Worm (Caenorhabditis elegans) whole organism, L1 larva: ENCODE measurements around the gene gegf-1.

Source experiments
- C16A3.4 ChIP-seq: fragments of 150-350 bp; optimal IDR thresholded peaks from 2 replicates; lab custom pipeline; 2014; ENCODE audit warnings: missing biosample characterization, missing genetic modification characterization
- F16B12.6 ChIP-seq: fragments of 150-350 bp; optimal IDR thresholded peaks from 2 replicates; lab custom pipeline; 2014; ENCODE audit warnings: missing biosample characterization, missing genetic modification characterization
- Y116A8C.19 ChIP-seq: sonication (generic microtip); optimal IDR thresholded peaks from 2 replicates; lab custom pipeline; 2016; ENCODE audit warnings: missing compliant biosample characterization, missing genetic modification characterization, borderline replicate concordance
- ama-1 ChIP-seq: fragments of 150-350 bp; optimal IDR thresholded peaks from 2 replicates; lab custom pipeline; 2014
- blmp-1 ChIP-seq: fragments of 150-350 bp; optimal IDR thresholded peaks from 2 replicates; lab custom pipeline; 2014; ENCODE audit warnings: missing biosample characterization, missing genetic modification characterization
- ceh-8 ChIP-seq: fragments of 200-800 bp; sonication (Bioruptor generic); optimal IDR thresholded peaks from 2 replicates; lab custom pipeline; 2018; ENCODE audit warnings: mild to moderate bottlenecking, missing genetic modification characterization, moderate library complexity, missing compliant biosample characterization
- ceh-82 ChIP-seq, 3 experiments: fragments of 150-350 bp in 1 of 3; sonication (generic microtip) in 2 of 3; optimal IDR thresholded peaks; 2 replicates each; lab custom pipeline; 2014 to 2017; ENCODE audit warnings: missing biosample characterization in 3 of 3, missing genetic modification characterization in 3 of 3
- ceh-90 ChIP-seq: sonication (generic microtip); optimal IDR thresholded peaks from 2 replicates; lab custom pipeline; 2016; ENCODE audit warnings: missing genetic modification characterization, missing compliant biosample characterization
- dsc-1 ChIP-seq: sonication (generic microtip); optimal IDR thresholded peaks from 2 replicates; lab custom pipeline; 2016; ENCODE audit warnings: mild to moderate bottlenecking, missing genetic modification characterization, missing compliant biosample characterization
- efl-1 ChIP-seq, 4 experiments: fragments of 150-350 bp; optimal IDR thresholded peaks in 3 of 4; peaks in 1 of 4; 1 replicate in 1 of 4; 2 replicates in 3 of 4; lab custom pipeline; 2014; ENCODE audit warnings: missing biosample characterization in 2 of 4, missing genetic modification characterization in 2 of 4, missing genetic modification reagents in 2 of 4
- efl-3 ChIP-seq: fragments of 200-800 bp; sonication (Bioruptor generic); optimal IDR thresholded peaks from 2 replicates; lab custom pipeline; 2018; ENCODE audit warnings: mild to moderate bottlenecking, missing genetic modification characterization, missing compliant biosample characterization
- egl-13 ChIP-seq: sonication (generic microtip); optimal IDR thresholded peaks from 2 replicates; lab custom pipeline; 2016; ENCODE audit warnings: missing genotype, missing genetic modification reagents, missing genetic modification characterization, missing compliant biosample characterization
- elt-2 ChIP-seq: sonication (generic microtip); optimal IDR thresholded peaks from 2 replicates; lab custom pipeline; 2016; ENCODE audit warnings: missing genetic modification characterization, mild to moderate bottlenecking, inconsistent platforms, missing compliant biosample characterization, missing genetic modification reagents
- elt-3 ChIP-seq, 6 experiments: fragments of 150-350 bp in 1 of 6; sonication (generic microtip); optimal IDR thresholded peaks; 2 replicates each; lab custom pipeline; 2017 to 2018; ENCODE audit warnings: missing biosample characterization in 6 of 6, missing genetic modification characterization in 6 of 6, inconsistent platforms in 1 of 6
- ets-5 ChIP-seq: fragments of 200-800 bp; sonication (Bioruptor generic); IDR thresholded peaks from 2 replicates; pipeline ENCODE4 v1.3.6; 2022; ENCODE audit warnings: missing genetic modification characterization, missing compliant biosample characterization
- fkh-10 ChIP-seq: sonication (generic microtip); optimal IDR thresholded peaks from 2 replicates; lab custom pipeline; 2017; ENCODE audit warnings: missing biosample characterization, missing genetic modification reagents, missing genetic modification characterization
- fkh-8 ChIP-seq: sonication (generic microtip); optimal IDR thresholded peaks from 2 replicates; lab custom pipeline; 2016; ENCODE audit warnings: mild to moderate bottlenecking, missing genetic modification characterization, missing compliant biosample characterization
- fos-1 ChIP-seq: fragments of 150-350 bp; optimal IDR thresholded peaks from 2 replicates; lab custom pipeline; 2014; ENCODE audit warnings: missing biosample characterization, missing genetic modification characterization
- grh-1 ChIP-seq: fragments of 200-800 bp; sonication (Bioruptor generic); IDR thresholded peaks from 2 replicates; pipeline ENCODE4 v1.3.6; 2022; ENCODE audit warnings: missing genetic modification reagents, missing genetic modification characterization, missing compliant biosample characterization
- hlh-17 ChIP-seq: fragments of 200-800 bp; sonication (Bioruptor generic); optimal IDR thresholded peaks from 2 replicates; lab custom pipeline; 2018; ENCODE audit warnings: missing genetic modification characterization, mild to moderate bottlenecking, missing compliant biosample characterization, moderate library complexity, borderline replicate concordance
- hlh-4 ChIP-seq: sonication (generic microtip); optimal IDR thresholded peaks from 2 replicates; lab custom pipeline; 2016; ENCODE audit warnings: mild to moderate bottlenecking, missing genetic modification characterization, missing compliant biosample characterization
- hpl-2 ChIP-seq: fragments of 150-350 bp; optimal IDR thresholded peaks from 2 replicates; lab custom pipeline; 2014; ENCODE audit warnings: missing biosample characterization, missing genetic modification reagents, missing genetic modification characterization
- irx-1 ChIP-seq: sonication (generic microtip); optimal IDR thresholded peaks from 2 replicates; lab custom pipeline; 2016; ENCODE audit warnings: missing genetic modification characterization, missing compliant biosample characterization
- isw-1 ChIP-seq: fragments of 200-800 bp; sonication (Bioruptor generic); IDR thresholded peaks from 2 replicates; pipeline ENCODE4 v1.3.6; 2022; ENCODE audit warnings: missing genetic modification characterization, missing compliant biosample characterization
- jun-1 ChIP-seq: fragments of 150-350 bp; optimal IDR thresholded peaks from 2 replicates; lab custom pipeline; 2014; ENCODE audit warnings: missing biosample characterization, missing genetic modification reagents, missing genetic modification characterization
- lin-14 ChIP-seq: fragments of 200-800 bp; sonication (Bioruptor generic); optimal IDR thresholded peaks from 2 replicates; lab custom pipeline; 2018; ENCODE audit warnings: mild to moderate bottlenecking, missing genetic modification characterization, moderate library complexity, missing compliant biosample characterization
- lir-3 ChIP-seq: sonication (generic microtip); optimal IDR thresholded peaks from 2 replicates; lab custom pipeline; 2016; ENCODE audit warnings: mild to moderate bottlenecking, missing genetic modification characterization, moderate library complexity, missing compliant biosample characterization; ENCODE audit not compliant: poor library complexity
- lsy-2 ChIP-seq, 2 experiments: fragments of 150-350 bp; optimal IDR thresholded peaks; 2 replicates each; lab custom pipeline; 2014; ENCODE audit warnings: missing biosample characterization in 2 of 2, missing genetic modification characterization in 2 of 2
- mef-2 ChIP-seq: fragments of 150-350 bp; optimal IDR thresholded peaks from 2 replicates; lab custom pipeline; 2014; ENCODE audit warnings: missing biosample characterization, missing genetic modification characterization
- mep-1 ChIP-seq: fragments of 150-350 bp; optimal IDR thresholded peaks from 2 replicates; lab custom pipeline; 2014; ENCODE audit warnings: missing biosample characterization, missing genetic modification characterization
- nhr-12 ChIP-seq: sonication (generic microtip); optimal IDR thresholded peaks from 2 replicates; lab custom pipeline; 2017; ENCODE audit warnings: missing biosample characterization, missing genetic modification characterization
- nhr-237 ChIP-seq: fragments of 150-350 bp; optimal IDR thresholded peaks from 2 replicates; lab custom pipeline; 2014; ENCODE audit warnings: missing biosample characterization, missing genetic modification characterization
- nhr-28 ChIP-seq: fragments of 150-350 bp; optimal IDR thresholded peaks from 2 replicates; lab custom pipeline; 2014; ENCODE audit warnings: missing biosample characterization, missing genetic modification characterization
- nhr-47 ChIP-seq: sonication (generic microtip); optimal IDR thresholded peaks from 2 replicates; lab custom pipeline; 2016; ENCODE audit warnings: mild to moderate bottlenecking, missing genetic modification characterization, moderate library complexity, missing compliant biosample characterization
- nhr-71 ChIP-seq: sonication (generic microtip); optimal IDR thresholded peaks from 2 replicates; lab custom pipeline; 2016; ENCODE audit warnings: mild to moderate bottlenecking, missing genetic modification characterization, moderate library complexity, missing compliant biosample characterization
- nhr-77 ChIP-seq: fragments of 150-350 bp; optimal IDR thresholded peaks from 2 replicates; lab custom pipeline; 2014; ENCODE audit warnings: missing biosample characterization, missing genetic modification characterization
- nhr-84 ChIP-seq: sonication (generic microtip); optimal IDR thresholded peaks from 2 replicates; lab custom pipeline; 2017; ENCODE audit warnings: missing biosample characterization, missing genetic modification characterization
- nhr-85 ChIP-seq: sonication (generic microtip); peaks from one replicate; lab custom pipeline; 2016; ENCODE audit warnings: missing genetic modification characterization, inconsistent platforms, missing compliant biosample characterization
- pax-3 ChIP-seq: fragments of 200-800 bp; sonication (Bioruptor generic); optimal IDR thresholded peaks from 2 replicates; lab custom pipeline; 2018; ENCODE audit warnings: mild to moderate bottlenecking, missing genetic modification characterization, moderate library complexity, missing compliant biosample characterization
- rnt-1 ChIP-seq: sonication (generic microtip); optimal IDR thresholded peaks from 2 replicates; lab custom pipeline; 2016; ENCODE audit warnings: mild to moderate bottlenecking, missing genetic modification characterization, moderate library complexity, missing compliant biosample characterization
- snpc-4 ChIP-seq: fragments of 150-350 bp; optimal IDR thresholded peaks from 2 replicates; lab custom pipeline; 2014; ENCODE audit warnings: missing biosample characterization, missing genetic modification characterization
- snu-23 ChIP-seq: sonication (generic microtip); optimal IDR thresholded peaks from 2 replicates; lab custom pipeline; 2016; ENCODE audit warnings: missing genetic modification characterization, missing compliant biosample characterization
- sup-37 ChIP-seq: fragments of 200-800 bp; sonication (Bioruptor generic); optimal IDR thresholded peaks from 2 replicates; lab custom pipeline; 2018; ENCODE audit warnings: mild to moderate bottlenecking, missing genetic modification characterization, missing compliant biosample characterization
- tbx-2 ChIP-seq: sonication (generic microtip); optimal IDR thresholded peaks from 2 replicates; lab custom pipeline; 2016; ENCODE audit warnings: missing genetic modification characterization, missing compliant biosample characterization
- unc-30 ChIP-seq: sonication (generic microtip); optimal IDR thresholded peaks from 2 replicates; lab custom pipeline; 2017; ENCODE audit warnings: missing biosample characterization, missing genetic modification characterization
- unc-62 ChIP-seq: fragments of 150-350 bp; optimal IDR thresholded peaks from 2 replicates; lab custom pipeline; 2014; ENCODE audit warnings: missing biosample characterization, missing genetic modification reagents, missing genetic modification characterization
- unc-86 ChIP-seq: sonication (generic microtip); optimal IDR thresholded peaks from 2 replicates; lab custom pipeline; 2016; ENCODE audit warnings: missing genetic modification characterization, missing compliant biosample characterization
- unc-98 ChIP-seq: fragments of 200-800 bp; sonication (Bioruptor generic); IDR thresholded peaks from 2 replicates; pipeline ENCODE4 v1.3.6; 2022; ENCODE audit warnings: missing genetic modification characterization, missing compliant biosample characterization

gegf-1 gene

ce11 chrIV:189087-189486 is 31.4 kb upstream of the gegf-1 start:
- TF ChIP-seq F16B12.6 (tag; lab: Kevin White, UChicago) (no peak), nhr-237 (tag; lab: Kevin White, UChicago) (no peak)
- TF ChIP-seq, all 84 proteins: peak for 0

ce11 chrIV:187336-187735 is 29.6 kb upstream of the gegf-1 start:
- TF ChIP-seq unc-30 (tag; lab: Kevin White, UChicago) = no peak
- no peak for TF ChIP-seq dsc-1 (tag; lab: Kevin White, UChicago)
- TF ChIP-seq Y116A8C.19 (tag; lab: Kevin White, UChicago) = no peak
- no peak for TF ChIP-seq irx-1
- TF ChIP-seq sup-37 = no peak
- TF ChIP-seq elt-2 = peak; percentile 5

ce11 chrIV:186110-186509 is 28.4 kb upstream of the gegf-1 start:
- TF ChIP-seq snpc-4 (tag; lab: Kevin White, UChicago) (no peak), efl-1 (optimal IDR thresholded peaks at IDR 0.05; lab: Kevin White, UChicago) (no peak), efl-1 (GFP tag; optimal IDR thresholded peaks at IDR 0.05 in 1 of 2; lab: Kevin White, UChicago) (no peak), C16A3.4 (tag; lab: Kevin White, UChicago) (no peak), hpl-2 (GFP tag; lab: Kevin White, UChicago) (no peak), nhr-28 (tag; lab: Kevin White, UChicago) (no peak), lsy-2 (tag; optimal IDR thresholded peaks at IDR 0.05; lab: Kevin White, UChicago) (peak in 1 of 2 experiments; percentile 14), efl-3 (GFP tag; lab: Kevin White, UChicago) (no peak), pax-3 (tag; lab: Kevin White, UChicago) (no peak), dsc-1 (tag; lab: Kevin White, UChicago) (no peak), nhr-237 (tag; lab: Kevin White, UChicago) (no peak), F16B12.6 (tag; lab: Kevin White, UChicago) (no peak), nhr-12 (tag; lab: Kevin White, UChicago) (no peak), unc-98 (GFP tag; lab: Robert Waterston, UW) (no peak), hlh-4 (no peak), grh-1 (no peak), unc-62 (GFP tag; lab: Kevin White, UChicago) (no peak), hlh-17 (GFP tag; lab: Kevin White, UChicago) (no peak), rnt-1 (tag; lab: Kevin White, UChicago) (no peak), mep-1 (peak; percentile 38), fos-1 (tag; lab: Kevin White, UChicago) (no peak), nhr-84 (tag; lab: Kevin White, UChicago) (no peak), ama-1 (lab: Kevin White, UChicago) (no peak), elt-3 (tag; optimal IDR thresholded peaks at IDR 0.05; lab: Kevin White, UChicago) (no peak), jun-1 (no peak), nhr-85 (tag; lab: Kevin White, UChicago) (no peak), ceh-8 (GFP tag; lab: Kevin White, UChicago) (no peak), tbx-2 (tag; lab: Kevin White, UChicago) (no peak), nhr-47 (tag; lab: Kevin White, UChicago) (peak; percentile 2), blmp-1 (tag; lab: Kevin White, UChicago) (no peak), lir-3 (tag; lab: Kevin White, UChicago) (no peak), fkh-8 (tag; lab: Kevin White, UChicago) (peak; percentile 72), nhr-71 (tag; lab: Kevin White, UChicago) (peak; percentile 46), lin-14 (GFP tag; lab: Kevin White, UChicago) (peak; percentile 49), ceh-90 (tag; lab: Kevin White, UChicago) (no peak), fkh-10 (no peak), ceh-82 (tag; optimal IDR thresholded peaks at IDR 0.05; lab: Kevin White, UChicago) (peak in 1 of 3 experiments; percentile 23), unc-86 (tag; lab: Kevin White, UChicago) (no peak), mef-2 (tag; lab: Kevin White, UChicago) (no peak), nhr-77 (tag; lab: Kevin White, UChicago) (no peak), ets-5 (GFP tag; lab: Robert Waterston, UW) (no peak), isw-1 (no peak), snu-23 (GFP tag; lab: Kevin White, UChicago) (no peak), egl-13 (tag; lab: Kevin White, UChicago) (no peak)
